Fruit fly (Drosophila melanogaster) Kc167 (cell line): ENCODE data around the gene CG46514.
"Not testable (repeated sequence)": the region's sequence is repeated elsewhere in the genome, so short reads cannot be mapped to it uniquely, and the experiment has no call there.

Experiments
- Myc ChIP-seq: fragments of >200 bp; optimal IDR thresholded peaks from 2 replicates; lab custom pipeline; 2017; ENCODE audit warnings: missing external identifiers
- h ChIP-seq: fragments of >200 bp; optimal IDR thresholded peaks from 3 replicates; lab custom pipeline; 2018; ENCODE audit warnings: missing external identifiers
- psq ChIP-seq: fragments of >200 bp; optimal IDR thresholded peaks from 2 replicates; lab custom pipeline; 2017; ENCODE audit warnings: missing external identifiers

dm6 chrX:22167355-22167754 lies 29.6 kb upstream of the CG46514 start, which contains the start of gene CG46508:
- TF ChIP-seq psq (lab: Kevin White, UChicago); Myc (lab: Kevin White, UChicago); h: not testable (repeated sequence)
